Fruit fly (Drosophila melanogaster): Measurements from ENCODE around the gene Zasp66.

DNA sequence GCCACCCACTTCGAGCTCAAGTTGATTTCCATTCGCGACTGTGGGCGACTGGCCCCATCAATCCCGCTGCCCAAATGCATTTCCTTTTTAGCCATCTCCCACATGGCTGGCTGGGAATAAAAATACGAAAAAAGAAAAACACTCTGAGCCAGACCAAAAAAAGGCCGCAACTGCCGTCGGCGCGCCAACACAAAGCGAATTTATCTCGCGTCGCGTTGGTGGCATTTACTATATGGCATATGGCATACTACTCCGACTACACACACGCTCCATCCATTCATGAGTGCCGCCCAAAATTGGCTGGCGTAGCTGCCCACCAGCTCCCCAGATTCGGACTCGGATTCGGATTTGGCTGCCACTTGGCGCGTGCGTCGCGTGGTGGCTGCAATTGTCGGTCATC lies 52.3 kb downstream of the Zasp66 start:
- TF ChIP-seq usp (GFP tag; optimal IDR thresholded peaks at IDR 0.05), result no peak
- TF ChIP-seq pan (optimal IDR thresholded peaks at IDR 0.05), result no peak
- TF ChIP-seq Dll (optimal IDR thresholded peaks at IDR 0.05), result no peak
- no peak for TF ChIP-seq psq (optimal IDR thresholded peaks at IDR 0.05)
- TF ChIP-seq EcR (GFP tag; optimal IDR thresholded peaks at IDR 0.05), result no peak
